Worm (Caenorhabditis elegans) whole organism, L4 larva: Measurements from ENCODE around the gene sre-50.
"Not testable (repeated sequence)": the region's sequence is repeated elsewhere in the genome, so short reads cannot be mapped to it uniquely, and the experiment has no call there.

ENCODE experiments used
- F10B5.3 ChIP-seq: sonication (generic microtip); optimal IDR thresholded peaks from 2 replicates; lab custom pipeline; 2016; ENCODE audit warnings: mild to moderate bottlenecking, missing genetic modification characterization, missing compliant biosample characterization
- F44E2.7 ChIP-seq: fragments of 200-800 bp; sonication (Bioruptor generic); IDR thresholded peaks from 2 replicates; pipeline ENCODE4 v2.1.2; 2022; ENCODE audit warnings: missing genetic modification characterization, missing compliant biosample characterization
- T20F7.1 ChIP-seq: fragments of 200-800 bp; sonication (Bioruptor generic); optimal IDR thresholded peaks from 2 replicates; lab custom pipeline; 2018; ENCODE audit warnings: mild to moderate bottlenecking, missing genetic modification characterization, missing compliant biosample characterization
- Y105C5A.15 ChIP-seq: fragments of 200-800 bp; sonication (Bioruptor generic); IDR thresholded peaks from 2 replicates; pipeline ENCODE4 v1.3.6; 2022; ENCODE audit warnings: missing genetic modification characterization, missing compliant biosample characterization
- Y48G9A.11 ChIP-seq: fragments of 200-800 bp; sonication (Bioruptor generic); IDR thresholded peaks from 2 replicates; pipeline ENCODE4 v1.3.6; 2022; ENCODE audit warnings: missing genetic modification reagents, missing genetic modification characterization, missing compliant biosample characterization
- Y5F2A.4 ChIP-seq: fragments of 200-800 bp; sonication (Bioruptor generic); optimal IDR thresholded peaks from 2 replicates; lab custom pipeline; 2018; ENCODE audit warnings: mild to moderate bottlenecking, missing genetic modification characterization, missing compliant biosample characterization
- ama-1 ChIP-seq: fragments of 150-350 bp; optimal IDR thresholded peaks from 2 replicates; lab custom pipeline; 2014; ENCODE audit warnings: inconsistent platforms, mixed read lengths
- arid-1 ChIP-seq: fragments of 200-800 bp; sonication (Bioruptor generic); conservative IDR thresholded peaks from 2 replicates; pipeline ENCODE4 v1.3.6; 2022; ENCODE audit warnings: missing genetic modification reagents, missing genetic modification characterization, missing compliant biosample characterization
- ceh-32 ChIP-seq: sonication (generic microtip); optimal IDR thresholded peaks from 2 replicates; lab custom pipeline; 2016; ENCODE audit warnings: mild to moderate bottlenecking, missing genetic modification characterization, missing compliant biosample characterization; ENCODE audit not compliant: poor library complexity
- ceh-44 ChIP-seq: fragments of 200-800 bp; sonication (Bioruptor generic); IDR thresholded peaks from 2 replicates; pipeline ENCODE4 v1.3.6; 2022; ENCODE audit warnings: missing genetic modification reagents, missing genetic modification characterization, missing compliant biosample characterization
- cey-2 ChIP-seq: sonication (generic microtip); optimal IDR thresholded peaks from 3 replicates; lab custom pipeline; 2017; ENCODE audit warnings: missing genetic modification characterization, mild to moderate bottlenecking, missing compliant biosample characterization, antibody characterized with exemption, borderline replicate concordance; ENCODE audit not compliant: insufficient read depth
- daf-16 ChIP-seq, 3 experiments: sonication (generic microtip); optimal IDR thresholded peaks; 2 replicates each; lab custom pipeline; 2016 to 2017; ENCODE audit warnings: missing genetic modification characterization in 3 of 3, missing genetic modification reagents in 3 of 3, mild to moderate bottlenecking in 2 of 3, missing compliant biosample characterization in 2 of 3, missing biosample characterization in 1 of 3, moderate library complexity in 1 of 3
- daf-19 ChIP-seq: fragments of 200-800 bp; sonication (Bioruptor generic); conservative IDR thresholded peaks from 2 replicates; pipeline ENCODE4 v1.3.6; 2022; ENCODE audit warnings: missing genetic modification characterization, missing compliant biosample characterization
- daf-8 ChIP-seq: fragments of 200-800 bp; sonication (Bioruptor generic); IDR thresholded peaks from 2 replicates; pipeline ENCODE4 v1.3.6; 2022; ENCODE audit warnings: missing genetic modification characterization, missing compliant biosample characterization
- duxl-1 ChIP-seq: sonication (generic microtip); optimal IDR thresholded peaks from 2 replicates; lab custom pipeline; 2016; ENCODE audit warnings: mild to moderate bottlenecking, missing genetic modification characterization, moderate library complexity, missing compliant biosample characterization; ENCODE audit not compliant: poor library complexity
- egl-43 ChIP-seq: fragments of 200-800 bp; sonication (Bioruptor generic); IDR thresholded peaks from 2 replicates; pipeline ENCODE4 v1.3.6; 2022; ENCODE audit warnings: missing genetic modification reagents, missing genetic modification characterization, missing compliant biosample characterization
- fos-1 ChIP-seq: fragments of 150-350 bp; optimal IDR thresholded peaks from 2 replicates; lab custom pipeline; 2014; ENCODE audit warnings: missing biosample characterization, missing genetic modification characterization
- hlh-30 ChIP-seq: sonication (generic microtip); optimal IDR thresholded peaks from 2 replicates; lab custom pipeline; 2017; ENCODE audit warnings: antibody characterized with exemption, mild to moderate bottlenecking, missing genetic modification characterization, missing compliant biosample characterization; ENCODE audit not compliant: insufficient read depth
- lin-15B ChIP-seq: fragments of 150-350 bp; sonication (generic microtip); optimal IDR thresholded peaks from 3 replicates; lab custom pipeline; 2014; ENCODE audit warnings: missing biosample characterization, missing genetic modification characterization
- madf-5 ChIP-seq, 2 experiments: fragments of 200-800 bp; sonication (Bioruptor generic); IDR thresholded peaks; 2 replicates each; pipeline ENCODE4 v1.3.6; 2022; ENCODE audit warnings: missing compliant biosample characterization in 2 of 2, missing genetic modification characterization in 2 of 2
- mdl-1 ChIP-seq, 2 experiments: fragments of 150-350 bp in 1 of 2; sonication (generic microtip) in 1 of 2; optimal IDR thresholded peaks; 2 replicates each; lab custom pipeline; 2014 to 2017; ENCODE audit warnings: missing biosample characterization in 2 of 2, missing genetic modification characterization in 2 of 2
- mdt-29 ChIP-seq: fragments of 200-800 bp; sonication (Bioruptor generic); IDR thresholded peaks from 2 replicates; pipeline ENCODE4 v1.3.6; 2022; ENCODE audit warnings: missing genetic modification reagents, missing genetic modification characterization, missing compliant biosample characterization
- mep-1 ChIP-seq: fragments of 150-350 bp; sonication (generic microtip); optimal IDR thresholded peaks from 3 replicates; lab custom pipeline; 2014; ENCODE audit warnings: missing biosample characterization, missing genetic modification characterization
- mes-2 ChIP-seq: sonication (generic microtip); optimal IDR thresholded peaks from 2 replicates; lab custom pipeline; 2016; ENCODE audit warnings: missing genotype, mild to moderate bottlenecking, missing genetic modification characterization, missing compliant biosample characterization; ENCODE audit not compliant: poor library complexity, severe bottlenecking
- nhr-10 ChIP-seq: fragments of 150-350 bp; optimal IDR thresholded peaks from 2 replicates; lab custom pipeline; 2014; ENCODE audit warnings: missing biosample characterization, missing genetic modification characterization
- nhr-102 ChIP-seq: sonication (generic microtip); optimal IDR thresholded peaks from 2 replicates; lab custom pipeline; 2016; ENCODE audit warnings: mild to moderate bottlenecking, missing genetic modification characterization, moderate library complexity, missing compliant biosample characterization
- nhr-111 ChIP-seq: fragments of 200-800 bp; sonication (Bioruptor generic); optimal IDR thresholded peaks from 2 replicates; lab custom pipeline; 2018; ENCODE audit warnings: mild to moderate bottlenecking, missing genetic modification characterization, missing compliant biosample characterization
- nhr-28 ChIP-seq: fragments of 150-350 bp; optimal IDR thresholded peaks from 2 replicates; lab custom pipeline; 2014; ENCODE audit warnings: missing biosample characterization, missing genetic modification characterization
- nhr-48 ChIP-seq: sonication (generic microtip); optimal IDR thresholded peaks from 2 replicates; lab custom pipeline; 2016; ENCODE audit warnings: mild to moderate bottlenecking, missing genetic modification characterization, missing compliant biosample characterization
- nhr-77 ChIP-seq: fragments of 150-350 bp; optimal IDR thresholded peaks from 2 replicates; lab custom pipeline; 2014; ENCODE audit warnings: missing biosample characterization, missing genetic modification characterization
- php-3 ChIP-seq: fragments of 200-800 bp; sonication (Bioruptor generic); IDR thresholded peaks from 2 replicates; pipeline ENCODE4 v1.3.6; 2022; ENCODE audit warnings: missing genetic modification reagents, missing genetic modification characterization, missing compliant biosample characterization
- pqm-1 ChIP-seq: sonication (generic microtip); optimal IDR thresholded peaks from 2 replicates; lab custom pipeline; 2017; ENCODE audit warnings: missing biosample characterization, missing genetic modification characterization
- rbr-2 ChIP-seq: sonication (generic microtip); optimal IDR thresholded peaks from 2 replicates; lab custom pipeline; 2016; ENCODE audit warnings: missing genotype, missing genetic modification characterization, missing compliant biosample characterization
- saeg-2 ChIP-seq: fragments of 200-800 bp; sonication (Bioruptor generic); IDR thresholded peaks from 2 replicates; pipeline ENCODE4 v1.3.6; 2022; ENCODE audit warnings: missing genetic modification reagents, missing genetic modification characterization, missing compliant biosample characterization
- set-16 ChIP-seq: fragments of 200-800 bp; sonication (Bioruptor generic); IDR thresholded peaks from 2 replicates; pipeline ENCODE4 v1.3.6; 2022; ENCODE audit warnings: missing genetic modification reagents, missing genetic modification characterization, missing compliant biosample characterization
- skn-1 ChIP-seq: fragments of 150-350 bp; optimal IDR thresholded peaks from 2 replicates; lab custom pipeline; 2014; ENCODE audit warnings: missing biosample characterization, missing genetic modification characterization
- tag-97 ChIP-seq: fragments of 200-800 bp; sonication (Bioruptor generic); IDR thresholded peaks from 2 replicates; pipeline ENCODE4 v1.3.6; 2022; ENCODE audit warnings: missing genetic modification characterization, missing compliant biosample characterization
- tra-1 ChIP-seq: fragments of 200-800 bp; sonication (Bioruptor generic); IDR thresholded peaks from 2 replicates; pipeline ENCODE4 v1.3.6; 2022; ENCODE audit warnings: missing genetic modification reagents, missing genetic modification characterization, missing compliant biosample characterization
- unc-130 ChIP-seq: sonication (generic microtip); optimal IDR thresholded peaks from 2 replicates; lab custom pipeline; 2016; ENCODE audit warnings: missing genetic modification reagents, missing genetic modification characterization, missing compliant biosample characterization
- unc-39 ChIP-seq: sonication (generic microtip); optimal IDR thresholded peaks from 2 replicates; lab custom pipeline; 2017; ENCODE audit warnings: missing biosample characterization, missing genetic modification characterization
- ztf-7 ChIP-seq: fragments of 150-350 bp; optimal IDR thresholded peaks from 2 replicates; lab custom pipeline; 2014; ENCODE audit warnings: missing biosample characterization, missing genetic modification characterization

The sre-50 gene

ce11 chrII:12309614-12310013, 6.3 kb downstream of the sre-50 start, which contains the start of gene C50E10.2:
Gene C50E10.2 (minus strand): TSS chrII:12309714.
- TF ChIP-seq madf-5 (GFP tag; IDR thresholded peaks at IDR 0.05; lab: Robert Waterston, UW) (no peak), fos-1 (tag; lab: Kevin White, UChicago) (no peak), arid-1 (GFP tag; lab: Robert Waterston, UW) (no peak), F44E2.7 (GFP tag; lab: Robert Waterston, UW) (no peak), nhr-28 (tag; lab: Kevin White, UChicago) (no peak), daf-16 (GFP tag; optimal IDR thresholded peaks at IDR 0.05; lab: Kevin White, UChicago) (no peak), daf-16 (tag; optimal IDR thresholded peaks at IDR 0.05; lab: Kevin White, UChicago) (no peak), nhr-10 (tag; lab: Kevin White, UChicago) (no peak), mes-2 (tag; lab: Kevin White, UChicago) (no peak), daf-8 (GFP tag; lab: Robert Waterston, UW) (no peak), ztf-7 (no peak), daf-19 (no peak), skn-1 (tag; lab: Kevin White, UChicago) (no peak), tag-97 (GFP tag; lab: Robert Waterston, UW) (no peak), duxl-1 (no peak), nhr-111 (no peak), Y48G9A.11 (no peak), ceh-32 (tag; lab: Kevin White, UChicago) (no peak), mdl-1 (tag; optimal IDR thresholded peaks at IDR 0.05; lab: Kevin White, UChicago) (no peak), tra-1 (GFP tag; lab: Robert Waterston, UW) (no peak)

ce11 chrII:12311560-12311959, 8.2 kb downstream of the sre-50 start, which contains the start of gene sre-51:
Gene sre-51 (plus strand): TSS chrII:12311860.
- TF ChIP-seq mes-2 (tag; lab: Kevin White, UChicago) (no peak), set-16 (no peak), rbr-2 (tag; lab: Kevin White, UChicago) (no peak), nhr-48 (tag; lab: Kevin White, UChicago) (no peak), mdl-1 (tag; optimal IDR thresholded peaks at IDR 0.05; lab: Kevin White, UChicago) (no peak), ama-1 (lab: Kevin White, UChicago) (no peak), ceh-32 (tag; lab: Kevin White, UChicago) (no peak), unc-39 (no peak), cey-2 (tag; lab: Kevin White, UChicago) (no peak), mdt-29 (GFP tag; lab: Robert Waterston, UW) (no peak), unc-130 (GFP tag; lab: Kevin White, UChicago) (no peak), lin-15B (tag; lab: Kevin White, UChicago) (no peak), pqm-1 (tag; lab: Kevin White, UChicago) (no peak), nhr-102 (tag; lab: Kevin White, UChicago) (no peak), F10B5.3 (tag; lab: Kevin White, UChicago) (no peak)

ce11 chrII:12318541-12318940, 15.2 kb downstream of the sre-50 start, which contains the start of gene sre-49:
Gene sre-49 (plus strand): TSS chrII:12318841.
- not testable (repeated sequence) for TF ChIP-seq rbr-2 (tag; lab: Kevin White, UChicago); hlh-30 (tag; lab: Kevin White, UChicago); ceh-44

ce11 chrII:12323305-12323704, 20.0 kb downstream of the sre-50 start, which contains the start of gene sre-53:
Gene sre-53 (minus strand): TSS chrII:12323405.
- TF ChIP-seq nhr-28 (tag; lab: Kevin White, UChicago) = no peak
- no peak for TF ChIP-seq cey-2 (tag; lab: Kevin White, UChicago)
- no peak for TF ChIP-seq ceh-44
- TF ChIP-seq T20F7.1 (GFP tag; lab: Kevin White, UChicago) = no peak
- no peak for TF ChIP-seq egl-43 (GFP tag; lab: Robert Waterston, UW)
- TF ChIP-seq Y105C5A.15 (GFP tag; lab: Robert Waterston, UW) = no peak
- TF ChIP-seq Y5F2A.4 (GFP tag; lab: Kevin White, UChicago) = no peak
- TF ChIP-seq mep-1 = no peak
- TF ChIP-seq set-16 = no peak
- TF ChIP-seq madf-5 (GFP tag; IDR thresholded peaks at IDR 0.05; lab: Robert Waterston, UW) = no peak
- TF ChIP-seq saeg-2 (GFP tag; lab: Robert Waterston, UW) = no peak
- no peak for TF ChIP-seq php-3 (GFP tag; lab: Robert Waterston, UW)
- no peak for TF ChIP-seq nhr-77 (tag; lab: Kevin White, UChicago)
